Worm (Caenorhabditis elegans) whole organism, L1 larva: Measurements from ENCODE around the gene pals-29.

ENCODE experiments used
- Y116A8C.19 ChIP-seq: sonication (generic microtip); optimal IDR thresholded peaks from 2 replicates; lab custom pipeline; 2016; ENCODE audit warnings: missing compliant biosample characterization, missing genetic modification characterization, borderline replicate concordance
- aha-1 ChIP-seq: fragments of 150-350 bp; optimal IDR thresholded peaks from 2 replicates; lab custom pipeline; 2014; ENCODE audit warnings: missing biosample characterization, missing genetic modification characterization
- alr-1 ChIP-seq: fragments of 200-800 bp; sonication (Bioruptor generic); optimal IDR thresholded peaks from 2 replicates; lab custom pipeline; 2018; ENCODE audit warnings: borderline replicate concordance, mild to moderate bottlenecking, missing genetic modification characterization, missing compliant biosample characterization
- aly-2 ChIP-seq: fragments of 150-350 bp; optimal IDR thresholded peaks from 2 replicates; lab custom pipeline; 2014; ENCODE audit warnings: missing biosample characterization, missing genetic modification characterization
- ama-1 ChIP-seq: fragments of 150-350 bp; optimal IDR thresholded peaks from 2 replicates; lab custom pipeline; 2014
- blmp-1 ChIP-seq: fragments of 150-350 bp; optimal IDR thresholded peaks from 2 replicates; lab custom pipeline; 2014; ENCODE audit warnings: missing biosample characterization, missing genetic modification characterization
- ceh-63 ChIP-seq: fragments of 200-800 bp; sonication (Bioruptor generic); optimal IDR thresholded peaks from 2 replicates; lab custom pipeline; 2018; ENCODE audit warnings: mild to moderate bottlenecking, missing genetic modification characterization, missing compliant biosample characterization
- dpl-1 ChIP-seq, 3 experiments: fragments of 150-350 bp in 2 of 3; sonication (generic microtip) in 1 of 3; optimal IDR thresholded peaks; 2 replicates each; lab custom pipeline; 2014 to 2017; ENCODE audit warnings: missing biosample characterization in 3 of 3, missing genetic modification characterization in 3 of 3, missing genetic modification reagents in 3 of 3
- dsc-1 ChIP-seq: sonication (generic microtip); optimal IDR thresholded peaks from 2 replicates; lab custom pipeline; 2016; ENCODE audit warnings: mild to moderate bottlenecking, missing genetic modification characterization, missing compliant biosample characterization
- efl-1 ChIP-seq, 4 experiments: fragments of 150-350 bp; optimal IDR thresholded peaks in 3 of 4; peaks in 1 of 4; 1 replicate in 1 of 4; 2 replicates in 3 of 4; lab custom pipeline; 2014; ENCODE audit warnings: missing biosample characterization in 2 of 4, missing genetic modification characterization in 2 of 4, missing genetic modification reagents in 2 of 4
- efl-3 ChIP-seq: fragments of 200-800 bp; sonication (Bioruptor generic); optimal IDR thresholded peaks from 2 replicates; lab custom pipeline; 2018; ENCODE audit warnings: mild to moderate bottlenecking, missing genetic modification characterization, missing compliant biosample characterization
- egl-27 ChIP-seq, 2 experiments: fragments of 150-350 bp in 1 of 2; sonication (generic microtip); optimal IDR thresholded peaks; 3 replicates each; lab custom pipeline; 2017 to 2018; ENCODE audit warnings: missing biosample characterization in 2 of 2, missing genetic modification characterization in 2 of 2, missing genetic modification reagents in 2 of 2
- elt-2 ChIP-seq: sonication (generic microtip); optimal IDR thresholded peaks from 2 replicates; lab custom pipeline; 2016; ENCODE audit warnings: missing genetic modification characterization, mild to moderate bottlenecking, inconsistent platforms, missing compliant biosample characterization, missing genetic modification reagents
- elt-3 ChIP-seq, 6 experiments: fragments of 150-350 bp in 1 of 6; sonication (generic microtip); optimal IDR thresholded peaks; 2 replicates each; lab custom pipeline; 2017 to 2018; ENCODE audit warnings: missing biosample characterization in 6 of 6, missing genetic modification characterization in 6 of 6, inconsistent platforms in 1 of 6
- fkh-8 ChIP-seq: sonication (generic microtip); optimal IDR thresholded peaks from 2 replicates; lab custom pipeline; 2016; ENCODE audit warnings: mild to moderate bottlenecking, missing genetic modification characterization, missing compliant biosample characterization
- grh-1 ChIP-seq: fragments of 200-800 bp; sonication (Bioruptor generic); IDR thresholded peaks from 2 replicates; pipeline ENCODE4 v1.3.6; 2022; ENCODE audit warnings: missing genetic modification reagents, missing genetic modification characterization, missing compliant biosample characterization
- irx-1 ChIP-seq: sonication (generic microtip); optimal IDR thresholded peaks from 2 replicates; lab custom pipeline; 2016; ENCODE audit warnings: missing genetic modification characterization, missing compliant biosample characterization
- jun-1 ChIP-seq: fragments of 150-350 bp; optimal IDR thresholded peaks from 2 replicates; lab custom pipeline; 2014; ENCODE audit warnings: missing biosample characterization, missing genetic modification reagents, missing genetic modification characterization
- lin-14 ChIP-seq: fragments of 200-800 bp; sonication (Bioruptor generic); optimal IDR thresholded peaks from 2 replicates; lab custom pipeline; 2018; ENCODE audit warnings: mild to moderate bottlenecking, missing genetic modification characterization, moderate library complexity, missing compliant biosample characterization
- lin-15B ChIP-seq: fragments of 150-350 bp; sonication (generic microtip); optimal IDR thresholded peaks from 3 replicates; lab custom pipeline; 2014; ENCODE audit warnings: missing biosample characterization, missing genetic modification characterization
- lin-39 ChIP-seq: fragments of 150-350 bp; optimal IDR thresholded peaks from 2 replicates; lab custom pipeline; 2014; ENCODE audit warnings: missing biosample characterization, missing genetic modification reagents, missing genetic modification characterization
- lir-3 ChIP-seq: sonication (generic microtip); optimal IDR thresholded peaks from 2 replicates; lab custom pipeline; 2016; ENCODE audit warnings: mild to moderate bottlenecking, missing genetic modification characterization, moderate library complexity, missing compliant biosample characterization; ENCODE audit not compliant: poor library complexity
- mef-2 ChIP-seq: fragments of 150-350 bp; optimal IDR thresholded peaks from 2 replicates; lab custom pipeline; 2014; ENCODE audit warnings: missing biosample characterization, missing genetic modification characterization
- nhr-11 ChIP-seq: fragments of 150-350 bp; optimal IDR thresholded peaks from 2 replicates; lab custom pipeline; 2014; ENCODE audit warnings: missing biosample characterization, missing genetic modification characterization
- nhr-19 ChIP-seq: fragments of 200-800 bp; sonication (Bioruptor generic); conservative IDR thresholded peaks from 2 replicates; pipeline ENCODE4 v1.3.6; 2022; ENCODE audit warnings: missing genetic modification characterization, missing compliant biosample characterization
- nhr-20 ChIP-seq: sonication (generic microtip); optimal IDR thresholded peaks from 2 replicates; lab custom pipeline; 2016; ENCODE audit warnings: mild to moderate bottlenecking, missing genetic modification characterization, missing compliant biosample characterization
- nhr-47 ChIP-seq: sonication (generic microtip); optimal IDR thresholded peaks from 2 replicates; lab custom pipeline; 2016; ENCODE audit warnings: mild to moderate bottlenecking, missing genetic modification characterization, moderate library complexity, missing compliant biosample characterization
- nhr-71 ChIP-seq: sonication (generic microtip); optimal IDR thresholded peaks from 2 replicates; lab custom pipeline; 2016; ENCODE audit warnings: mild to moderate bottlenecking, missing genetic modification characterization, moderate library complexity, missing compliant biosample characterization
- nhr-84 ChIP-seq: sonication (generic microtip); optimal IDR thresholded peaks from 2 replicates; lab custom pipeline; 2017; ENCODE audit warnings: missing biosample characterization, missing genetic modification characterization
- nhr-90 ChIP-seq: sonication (generic microtip); optimal IDR thresholded peaks from 2 replicates; lab custom pipeline; 2016; ENCODE audit warnings: mild to moderate bottlenecking, missing genetic modification characterization, missing compliant biosample characterization; ENCODE audit not compliant: poor library complexity
- snu-23 ChIP-seq: sonication (generic microtip); optimal IDR thresholded peaks from 2 replicates; lab custom pipeline; 2016; ENCODE audit warnings: missing genetic modification characterization, missing compliant biosample characterization
- sptf-1 ChIP-seq: fragments of 150-350 bp; optimal IDR thresholded peaks from 2 replicates; lab custom pipeline; 2014; ENCODE audit warnings: missing biosample characterization, missing genetic modification characterization
- sup-37 ChIP-seq: fragments of 200-800 bp; sonication (Bioruptor generic); optimal IDR thresholded peaks from 2 replicates; lab custom pipeline; 2018; ENCODE audit warnings: mild to moderate bottlenecking, missing genetic modification characterization, missing compliant biosample characterization
- tlp-1 ChIP-seq: fragments of 150-350 bp; optimal IDR thresholded peaks from 2 replicates; lab custom pipeline; 2014; ENCODE audit warnings: missing biosample characterization, missing genetic modification characterization
- unc-30 ChIP-seq: sonication (generic microtip); optimal IDR thresholded peaks from 2 replicates; lab custom pipeline; 2017; ENCODE audit warnings: missing biosample characterization, missing genetic modification characterization
- unc-86 ChIP-seq: sonication (generic microtip); optimal IDR thresholded peaks from 2 replicates; lab custom pipeline; 2016; ENCODE audit warnings: missing genetic modification characterization, missing compliant biosample characterization
- unc-98 ChIP-seq: fragments of 200-800 bp; sonication (Bioruptor generic); IDR thresholded peaks from 2 replicates; pipeline ENCODE4 v1.3.6; 2022; ENCODE audit warnings: missing genetic modification characterization, missing compliant biosample characterization
- zag-1 ChIP-seq: fragments of 150-350 bp; optimal IDR thresholded peaks from 2 replicates; lab custom pipeline; 2014; ENCODE audit warnings: missing biosample characterization, missing genetic modification characterization
- ztf-11 ChIP-seq, 2 experiments: sonication (generic microtip); optimal IDR thresholded peaks; 2 replicates each; lab custom pipeline; 2016 to 2017; ENCODE audit warnings: missing genetic modification characterization in 2 of 2, missing biosample characterization in 1 of 2, missing compliant biosample characterization in 1 of 2

pals-29 gene

ce11 chrIV:14578650-14579193, 36.3 kb upstream of the pals-29 start, which contains the start of gene Y57G11B.8 (continued):
- TF ChIP-seq unc-86 (tag; lab: Kevin White, UChicago), result no peak
- TF ChIP-seq unc-98 (GFP tag; lab: Robert Waterston, UW), result no peak
- TF ChIP-seq, all 84 proteins: peak for 0

ce11 chrIV:14576471-14576870, 34.1 kb upstream of the pals-29 start:
- TF ChIP-seq efl-3 (GFP tag; lab: Kevin White, UChicago), result no peak
- TF ChIP-seq nhr-19 (GFP tag; lab: Robert Waterston, UW), result 0 out of 2 replicates have a peak, but pooled peaks have one; percentile 26
- no peak for TF ChIP-seq jun-1 (tag; lab: Kevin White, UChicago)
- TF ChIP-seq irx-1 (tag; lab: Kevin White, UChicago), result no peak
- TF ChIP-seq elt-2, result peak; percentile 2
- TF ChIP-seq snu-23 (GFP tag; lab: Kevin White, UChicago), result no peak
- no peak for TF ChIP-seq efl-1 (optimal IDR thresholded peaks at IDR 0.05; lab: Kevin White, UChicago)
- peak in 1 of 2 experiments; percentile 82 for TF ChIP-seq efl-1 (GFP tag; optimal IDR thresholded peaks at IDR 0.05 in 1 of 2; lab: Kevin White, UChicago)
- TF ChIP-seq nhr-20, result peak; percentile 32
- TF ChIP-seq nhr-47 (tag; lab: Kevin White, UChicago), result no peak
- TF ChIP-seq dsc-1, result no peak
- TF ChIP-seq nhr-71 (tag; lab: Kevin White, UChicago), result no peak
- peak; percentile 5 for TF ChIP-seq blmp-1 (tag; lab: Kevin White, UChicago)
- TF ChIP-seq nhr-90 (tag; lab: Kevin White, UChicago), result peak; percentile 42

- no peak for TF ChIP-seq efl-1 (optimal IDR thresholded peaks at IDR 0.05; lab: Kevin White, UChicago)
- TF ChIP-seq efl-1 (GFP tag; optimal IDR thresholded peaks at IDR 0.05 in 1 of 2; lab: Kevin White, UChicago), result no peak
- TF ChIP-seq Y116A8C.19 (tag; lab: Kevin White, UChicago), result no peak
- no peak for TF ChIP-seq tlp-1 (tag; lab: Kevin White, UChicago)
- no peak for TF ChIP-seq mef-2 (tag; lab: Kevin White, UChicago)
- no peak for TF ChIP-seq ceh-63
- TF ChIP-seq fkh-8 (tag; lab: Kevin White, UChicago), result no peak
- no peak for TF ChIP-seq dsc-1
- TF ChIP-seq egl-27 (tag; optimal IDR thresholded peaks at IDR 0.05; lab: Kevin White, UChicago), result no peak
- TF ChIP-seq unc-30 (tag; lab: Kevin White, UChicago), result no peak
- TF ChIP-seq ama-1 (lab: Kevin White, UChicago), result no peak
- no peak for TF ChIP-seq grh-1 (GFP tag; lab: Robert Waterston, UW)
- no peak for TF ChIP-seq lir-3
- no peak for TF ChIP-seq zag-1 (tag; lab: Kevin White, UChicago)
- TF ChIP-seq dpl-1 (GFP tag; optimal IDR thresholded peaks at IDR 0.05; lab: Kevin White, UChicago), result no peak
- TF ChIP-seq sup-37 (GFP tag; lab: Kevin White, UChicago), result no peak
- no peak for TF ChIP-seq sptf-1
- TF ChIP-seq aly-2 (tag; lab: Kevin White, UChicago), result no peak
Measured at ce11 chrIV:14574282-14574869, 32.0 kb upstream of the pals-29 start, which contains the start of the genes Y57G11B.3 and Y57G11B.5. Gene Y57G11B.3 (minus strand): TSS chrIV:14574382. Gene Y57G11B.5 (plus strand): TSS chrIV:14574819.

- TF ChIP-seq lin-39 (tag; lab: Kevin White, UChicago), result no peak
- no peak for TF ChIP-seq lin-15B (tag; lab: Kevin White, UChicago)
- no peak for TF ChIP-seq egl-27 (tag; optimal IDR thresholded peaks at IDR 0.05; lab: Kevin White, UChicago)
- TF ChIP-seq nhr-84 (tag; lab: Kevin White, UChicago), result no peak
- no peak for TF ChIP-seq aha-1 (tag; lab: Kevin White, UChicago)
- no peak for TF ChIP-seq lin-14 (GFP tag; lab: Kevin White, UChicago)
- TF ChIP-seq alr-1, result no peak
- TF ChIP-seq ztf-11 (tag; optimal IDR thresholded peaks at IDR 0.05; lab: Kevin White, UChicago), result no peak
- no peak for TF ChIP-seq elt-3 (tag; optimal IDR thresholded peaks at IDR 0.05; lab: Kevin White, UChicago)
- TF ChIP-seq nhr-11 (tag; lab: Kevin White, UChicago), result no peak
- TF ChIP-seq, all 84 proteins: peak for 0
Measured at ce11 chrIV:14573068-14573467, 30.7 kb upstream of the pals-29 start.
